Worm (Caenorhabditis elegans) whole organism, midembryonic: ENCODE data around the gene alh-11.

ENCODE experiments used
- T22C8.4 ChIP-seq: fragments of 200-800 bp; sonication (Bioruptor generic); IDR thresholded peaks from 2 replicates; pipeline ENCODE4 v1.3.6; 2022; ENCODE audit warnings: missing genetic modification characterization, missing compliant biosample characterization
- cog-1 ChIP-seq: sonication (generic microtip); optimal IDR thresholded peaks from 2 replicates; lab custom pipeline; 2016; ENCODE audit warnings: missing genetic modification characterization, missing compliant biosample characterization
- flt-1 ChIP-seq: fragments of 200-800 bp; sonication (Bioruptor generic); IDR thresholded peaks from 2 replicates; pipeline ENCODE4 v1.3.6; 2022; ENCODE audit warnings: missing genetic modification characterization, missing compliant biosample characterization
- klf-2 ChIP-seq: fragments of 200-800 bp; sonication (Bioruptor generic); conservative IDR thresholded peaks from 2 replicates; pipeline ENCODE4 v1.3.6; 2022; ENCODE audit warnings: missing genetic modification reagents, missing genetic modification characterization, missing compliant biosample characterization
- med-1 ChIP-seq: sonication (generic microtip); optimal IDR thresholded peaks from 2 replicates; lab custom pipeline; 2017; ENCODE audit warnings: missing genetic modification characterization, mild to moderate bottlenecking, missing compliant biosample characterization, antibody characterized with exemption, missing genetic modification reagents; ENCODE audit not compliant: insufficient read depth
- ref-1 ChIP-seq: fragments of 200-800 bp; sonication (Bioruptor generic); conservative IDR thresholded peaks from 2 replicates; pipeline ENCODE4 v1.3.6; 2022; ENCODE audit warnings: missing genetic modification reagents, missing genetic modification characterization, missing compliant biosample characterization
- tab-1 ChIP-seq: fragments of 200-800 bp; sonication (Bioruptor generic); IDR thresholded peaks from 2 replicates; pipeline ENCODE4 v1.3.6; 2022; ENCODE audit warnings: missing genetic modification characterization, missing compliant biosample characterization
- ztf-23 ChIP-seq: fragments of 200-800 bp; sonication (Bioruptor generic); IDR thresholded peaks from 2 replicates; pipeline ENCODE4 v1.3.6; 2022; ENCODE audit warnings: missing genetic modification reagents, missing genetic modification characterization, missing compliant biosample characterization
- ztf-29 ChIP-seq: fragments of 200-800 bp; sonication (Bioruptor generic); IDR thresholded peaks from 2 replicates; pipeline ENCODE4 v1.3.6; 2022; ENCODE audit warnings: missing genetic modification reagents, missing genetic modification characterization, missing compliant biosample characterization

Gene alh-11

ce11 chrIII:744459-744858 lies 34.2 kb downstream of the alh-11 start:
- no peak for TF ChIP-seq ref-1 (GFP tag; lab: Robert Waterston, UW)
- no peak for TF ChIP-seq T22C8.4 (GFP tag; lab: Robert Waterston, UW)
- TF ChIP-seq flt-1 (GFP tag; lab: Robert Waterston, UW): no peak
- TF ChIP-seq klf-2 (GFP tag; lab: Robert Waterston, UW): no peak
- no peak for TF ChIP-seq tab-1 (GFP tag; lab: Robert Waterston, UW)
- TF ChIP-seq ztf-29: no peak
- TF ChIP-seq cog-1 (tag; lab: Kevin White, UChicago): no peak
- TF ChIP-seq med-1 (GFP tag; lab: Kevin White, UChicago): no peak
- TF ChIP-seq ztf-23 (GFP tag; lab: Robert Waterston, UW): no peak

DNA sequence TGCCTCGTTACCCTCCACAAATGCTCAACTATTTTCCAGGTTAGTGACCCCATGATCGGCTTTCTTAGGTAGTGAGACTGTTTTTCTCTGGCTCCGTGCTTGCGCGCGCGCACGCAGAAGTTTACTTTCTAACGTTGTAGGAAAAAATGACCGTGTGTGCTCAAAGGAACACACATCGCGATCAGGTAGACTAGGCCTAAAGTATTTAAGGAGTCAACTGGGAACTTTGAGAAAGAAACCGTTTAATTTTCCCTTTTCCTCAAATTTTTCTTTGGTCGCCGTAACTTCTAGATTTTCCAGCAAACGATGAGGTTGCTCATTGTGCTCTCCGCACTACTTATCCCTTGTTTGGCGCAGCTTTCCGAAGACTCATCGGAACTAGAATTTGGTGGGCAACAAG lies 38.3 kb downstream of the alh-11 start, which contains the start of gene idpp-1:
TSS of gene idpp-1 (plus strand) at position 301 of the 400 bp plus-strand sequence.
- TF ChIP-seq flt-1 (GFP tag; lab: Robert Waterston, UW): no peak
- no peak for TF ChIP-seq med-1 (GFP tag; lab: Kevin White, UChicago)
- no peak for TF ChIP-seq klf-2 (GFP tag; lab: Robert Waterston, UW)
- no peak for TF ChIP-seq ref-1 (GFP tag; lab: Robert Waterston, UW)
- no peak for TF ChIP-seq tab-1 (GFP tag; lab: Robert Waterston, UW)
- TF ChIP-seq T22C8.4 (GFP tag; lab: Robert Waterston, UW): no peak
- TF ChIP-seq ztf-29: no peak
- no peak for TF ChIP-seq ztf-23 (GFP tag; lab: Robert Waterston, UW)
- no peak for TF ChIP-seq cog-1 (tag; lab: Kevin White, UChicago)

DNA sequence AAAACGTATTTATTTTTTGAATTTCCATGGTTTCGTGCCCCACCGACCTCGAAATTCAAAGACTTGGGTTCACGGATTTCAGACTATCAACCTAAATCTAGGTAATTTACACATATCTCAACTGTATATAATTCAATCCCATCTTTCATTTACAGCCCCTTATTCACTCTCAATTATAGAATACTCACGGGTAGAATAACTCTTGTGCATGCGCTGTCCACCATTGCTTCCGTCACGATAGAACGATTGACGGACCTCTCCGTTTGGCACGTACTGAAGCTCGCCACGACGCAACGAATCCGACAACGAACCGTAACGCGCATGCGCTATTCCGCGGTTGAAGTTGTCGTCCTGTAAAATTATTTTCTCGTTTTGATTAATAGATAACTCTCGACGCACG lies 50.0 kb downstream of the alh-11 start:
- TF ChIP-seq tab-1 (GFP tag; lab: Robert Waterston, UW) (no peak), flt-1 (GFP tag; lab: Robert Waterston, UW) (no peak), ztf-29 (no peak), klf-2 (GFP tag; lab: Robert Waterston, UW) (no peak), med-1 (GFP tag; lab: Kevin White, UChicago) (no peak), T22C8.4 (GFP tag; lab: Robert Waterston, UW) (no peak), ztf-23 (GFP tag; lab: Robert Waterston, UW) (no peak), cog-1 (tag; lab: Kevin White, UChicago) (no peak), ref-1 (GFP tag; lab: Robert Waterston, UW) (no peak)

DNA sequence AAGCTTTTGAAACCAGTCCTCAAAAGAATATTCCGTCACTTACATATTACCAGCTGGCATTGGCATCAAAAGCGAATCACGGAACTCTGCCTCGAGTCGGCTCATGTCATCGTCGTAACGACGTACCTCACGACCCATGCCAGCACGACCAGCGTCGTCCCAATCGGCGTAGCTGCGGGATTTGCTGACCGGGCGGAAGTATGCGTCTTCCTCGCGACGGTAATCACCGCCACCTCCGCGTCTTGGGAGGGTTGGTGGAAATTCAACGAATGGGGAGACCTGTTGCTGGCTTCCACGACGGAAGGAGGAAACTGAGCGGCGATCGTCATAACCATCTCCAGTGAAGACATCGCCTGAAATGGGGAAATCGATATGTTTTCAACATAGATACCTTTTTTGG lies 50.6 kb downstream of the alh-11 start:
- TF ChIP-seq cog-1 (tag; lab: Kevin White, UChicago) (no peak), tab-1 (GFP tag; lab: Robert Waterston, UW) (no peak), klf-2 (GFP tag; lab: Robert Waterston, UW) (no peak), flt-1 (GFP tag; lab: Robert Waterston, UW) (no peak), med-1 (GFP tag; lab: Kevin White, UChicago) (no peak), T22C8.4 (GFP tag; lab: Robert Waterston, UW) (no peak), ztf-29 (no peak), ztf-23 (GFP tag; lab: Robert Waterston, UW) (no peak), ref-1 (GFP tag; lab: Robert Waterston, UW) (no peak)

DNA sequence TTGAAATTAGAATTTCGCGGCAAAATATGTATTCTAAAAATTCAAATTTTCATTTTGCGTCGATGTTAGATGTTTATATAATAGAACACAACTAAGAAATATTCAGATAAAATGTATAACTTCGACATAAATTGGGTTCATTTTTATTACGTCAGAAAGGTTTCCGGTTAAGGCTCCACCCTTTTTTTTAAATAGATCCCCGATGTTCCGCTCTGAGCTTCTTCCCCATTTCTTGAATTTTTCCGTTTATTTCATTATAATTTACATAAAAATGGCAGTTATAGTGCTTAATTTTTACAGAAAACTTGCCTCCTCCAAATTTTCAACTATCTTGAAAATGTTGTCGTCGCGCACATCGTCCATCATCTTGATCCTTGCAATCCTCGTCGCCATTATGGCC lies 53.9 kb downstream of the alh-11 start, which contains the start of gene flp-24:
TSS of gene flp-24 (plus strand) at position 301 of the 400 bp plus-strand sequence.
- TF ChIP-seq flt-1 (GFP tag; lab: Robert Waterston, UW) (no peak), ztf-29 (no peak), tab-1 (GFP tag; lab: Robert Waterston, UW) (no peak)
